Fruit fly (Drosophila melanogaster) whole organism, embryonic: ENCODE data around the gene CG31268.

ENCODE experiments used
- Adf1 ChIP-seq: fragments of 200-800 bp; sonication (Bioruptor generic); IDR thresholded peaks from 2 replicates; pipeline ENCODE4 v1.3.6; 2022; ENCODE audit warnings: missing biosample characterization, missing genetic modification characterization
- Atf6 ChIP-seq: fragments of 200-800 bp; sonication (Bioruptor generic); IDR thresholded peaks from 2 replicates; pipeline ENCODE4 v1.3.6; 2022; ENCODE audit warnings: missing biosample characterization, missing genetic modification characterization
- BEAF-32 ChIP-seq: fragments of 200-800 bp; sonication (Bioruptor generic); optimal IDR thresholded peaks from 3 replicates; lab custom pipeline; 2017; ENCODE audit warnings: missing biosample characterization, missing genetic modification characterization, mild to moderate bottlenecking, moderate library complexity, missing genetic modification reagents
- CG10274 ChIP-seq: fragments of 200-800 bp; sonication (Bioruptor generic); optimal IDR thresholded peaks from 3 replicates; lab custom pipeline; 2017; ENCODE audit warnings: missing biosample characterization, mild to moderate bottlenecking, missing genetic modification characterization
- CG11398 ChIP-seq: fragments of 200-800 bp; sonication (Bioruptor generic); optimal IDR thresholded peaks from 2 replicates; lab custom pipeline; 2016; ENCODE audit warnings: missing biosample characterization, missing genetic modification characterization
- CG11504 ChIP-seq: fragments of 200-800 bp; sonication (Bioruptor generic); optimal IDR thresholded peaks from 3 replicates; lab custom pipeline; 2019; ENCODE audit warnings: missing biosample characterization, mild to moderate bottlenecking, missing genetic modification characterization, moderate library complexity
- CG13123 ChIP-seq: fragments of 200-800 bp; sonication (Bioruptor generic); optimal IDR thresholded peaks from 2 replicates; lab custom pipeline; 2016; ENCODE audit warnings: missing biosample characterization, missing genetic modification characterization
- CG13296 ChIP-seq: fragments of 200-800 bp; sonication (Bioruptor generic); optimal IDR thresholded peaks from 3 replicates; lab custom pipeline; 2018; ENCODE audit warnings: missing biosample characterization, mild to moderate bottlenecking, missing genetic modification characterization
- CG13775 ChIP-seq: fragments of 200-800 bp; sonication (Bioruptor generic); optimal IDR thresholded peaks from 3 replicates; lab custom pipeline; 2017; ENCODE audit warnings: missing biosample characterization, mild to moderate bottlenecking, missing genetic modification characterization
- CG14050 ChIP-seq: fragments of 200-800 bp; sonication (Bioruptor generic); IDR thresholded peaks from 3 replicates; pipeline ENCODE4 v1.3.6; 2022; ENCODE audit warnings: missing biosample characterization, missing genetic modification characterization
- CG14667 ChIP-seq: fragments of 200-800 bp; sonication (Bioruptor generic); IDR thresholded peaks from 2 replicates; pipeline ENCODE4 v1.3.6; 2022; ENCODE audit warnings: missing biosample characterization, missing genetic modification characterization
- CG14710 ChIP-seq: fragments of 200-800 bp; sonication (Bioruptor generic); optimal IDR thresholded peaks from 3 replicates; lab custom pipeline; 2019; ENCODE audit warnings: missing biosample characterization, mild to moderate bottlenecking, missing genetic modification characterization, moderate library complexity
- CG17359 ChIP-seq: fragments of 200-800 bp; sonication (Bioruptor generic); optimal IDR thresholded peaks from 3 replicates; lab custom pipeline; 2018; ENCODE audit warnings: missing biosample characterization, mild to moderate bottlenecking, missing genetic modification characterization, moderate library complexity
- CG2116 ChIP-seq: fragments of 200-800 bp; sonication (Bioruptor generic); optimal IDR thresholded peaks from 3 replicates; lab custom pipeline; 2018; ENCODE audit warnings: missing biosample characterization, mild to moderate bottlenecking, missing genetic modification characterization
- CG2129 ChIP-seq: fragments of 200-800 bp; sonication (Bioruptor generic); IDR thresholded peaks from 2 replicates; pipeline ENCODE4 v1.3.6; 2022; ENCODE audit warnings: missing biosample characterization, missing genetic modification characterization; ENCODE audit not compliant: partially characterized antibody
- CG2199 ChIP-seq: fragments of 200-800 bp; sonication (Bioruptor generic); IDR thresholded peaks from 3 replicates; pipeline ENCODE4 v1.3.6; 2022; ENCODE audit warnings: missing biosample characterization, missing genetic modification characterization
- CG31224 ChIP-seq: fragments of 200-800 bp; sonication (Bioruptor generic); IDR thresholded peaks from 2 replicates; pipeline ENCODE4 v1.3.6; 2022; ENCODE audit warnings: missing biosample characterization, missing genetic modification characterization
- CG31441 ChIP-seq: fragments of 200-800 bp; sonication (Bioruptor generic); IDR thresholded peaks from 2 replicates; pipeline ENCODE4 v1.3.6; 2022; ENCODE audit warnings: missing biosample characterization, missing genetic modification characterization
- CG43689 ChIP-seq: fragments of 200-800 bp; sonication (Bioruptor generic); IDR thresholded peaks from 2 replicates; pipeline ENCODE4 v1.3.6; 2022; ENCODE audit warnings: missing biosample characterization, missing genetic modification characterization
- CG6175 ChIP-seq: fragments of 200-800 bp; sonication (Bioruptor generic); IDR thresholded peaks from 3 replicates; pipeline ENCODE4 v1.3.6; 2022; ENCODE audit warnings: missing biosample characterization, missing genetic modification characterization
- CG6254 ChIP-seq: fragments of 200-800 bp; sonication (Bioruptor generic); optimal IDR thresholded peaks from 3 replicates; lab custom pipeline; 2017; ENCODE audit warnings: mild to moderate bottlenecking, missing biosample characterization, missing genetic modification reagents, missing genetic modification characterization
- CG6854 ChIP-seq: fragments of 200-800 bp; sonication (Bioruptor generic); optimal IDR thresholded peaks from 3 replicates; lab custom pipeline; 2017; ENCODE audit warnings: missing biosample characterization, mild to moderate bottlenecking, missing genetic modification characterization
- CG7928 ChIP-seq: fragments of 200-800 bp; sonication (Bioruptor generic); optimal IDR thresholded peaks from 2 replicates; lab custom pipeline; 2017; ENCODE audit warnings: missing biosample characterization, mild to moderate bottlenecking, missing genetic modification characterization
- CG8388 ChIP-seq: fragments of 200-800 bp; sonication (Bioruptor generic); optimal IDR thresholded peaks from 2 replicates; lab custom pipeline; 2019; ENCODE audit warnings: missing biosample characterization, mild to moderate bottlenecking, missing genetic modification characterization, moderate library complexity
- CG9215 ChIP-seq: fragments of 200-800 bp; sonication (Bioruptor generic); IDR thresholded peaks from 2 replicates; pipeline ENCODE4 v1.3.6; 2022; ENCODE audit warnings: missing biosample characterization, missing genetic modification characterization
- CG9817 ChIP-seq: fragments of 200-800 bp; sonication (Bioruptor generic); optimal IDR thresholded peaks from 2 replicates; lab custom pipeline; 2018; ENCODE audit warnings: missing biosample characterization, mild to moderate bottlenecking, missing genetic modification characterization, moderate library complexity
- Drgx ChIP-seq: fragments of 200-800 bp; sonication (Bioruptor generic); IDR thresholded peaks from 2 replicates; pipeline ENCODE4 v1.3.6; 2022; ENCODE audit warnings: missing biosample characterization, missing genetic modification characterization
- E2f2 ChIP-seq: fragments of 200-800 bp; sonication (Bioruptor generic); IDR thresholded peaks from 2 replicates; pipeline ENCODE4 v1.3.6; 2022; ENCODE audit warnings: missing biosample characterization, missing genetic modification characterization
- Hmr ChIP-seq: fragments of 200-800 bp; sonication (Bioruptor generic); optimal IDR thresholded peaks from 3 replicates; lab custom pipeline; 2017; ENCODE audit warnings: mild to moderate bottlenecking, missing biosample characterization, missing genetic modification reagents, missing genetic modification characterization
- Hmx ChIP-seq: fragments of 200-800 bp; sonication (Bioruptor generic); optimal IDR thresholded peaks from 2 replicates; lab custom pipeline; 2016; ENCODE audit warnings: missing biosample characterization, missing genetic modification characterization
- Lim3 ChIP-seq: fragments of 200-800 bp; sonication (Bioruptor generic); IDR thresholded peaks from 2 replicates; pipeline ENCODE4 v1.3.6; 2022; ENCODE audit warnings: missing biosample characterization, missing genetic modification characterization
- Usf ChIP-seq: fragments of 200-800 bp; sonication (Bioruptor generic); optimal IDR thresholded peaks from 2 replicates; lab custom pipeline; 2017; ENCODE audit warnings: missing genotype, missing biosample characterization, missing genetic modification characterization
- ash1 ChIP-seq: fragments of 200-800 bp; sonication (Bioruptor generic); optimal IDR thresholded peaks from 2 replicates; lab custom pipeline; 2018; ENCODE audit warnings: missing biosample characterization, mild to moderate bottlenecking, missing genetic modification characterization
- bowl ChIP-seq: fragments of 200-800 bp; sonication (Bioruptor generic); IDR thresholded peaks from 2 replicates; pipeline ENCODE4 v1.3.6; 2022; ENCODE audit warnings: missing biosample characterization, missing genetic modification characterization
- cato ChIP-seq: fragments of 200-800 bp; sonication (Bioruptor generic); optimal IDR thresholded peaks from 2 replicates; lab custom pipeline; 2016; ENCODE audit warnings: missing biosample characterization, missing genetic modification characterization, borderline replicate concordance
- cwo ChIP-seq: fragments of 200-800 bp; sonication (Bioruptor generic); optimal IDR thresholded peaks from 3 replicates; lab custom pipeline; 2017; ENCODE audit warnings: missing biosample characterization, missing genetic modification characterization, mild to moderate bottlenecking, moderate library complexity, missing genetic modification reagents
- dmrt99B ChIP-seq: fragments of 200-800 bp; sonication (Bioruptor generic); optimal IDR thresholded peaks from 2 replicates; lab custom pipeline; 2018; ENCODE audit warnings: missing biosample characterization, mild to moderate bottlenecking, missing genetic modification characterization, moderate library complexity
- emc ChIP-seq: fragments of 200-800 bp; sonication (Bioruptor generic); optimal IDR thresholded peaks from 2 replicates; lab custom pipeline; 2016; ENCODE audit warnings: missing biosample characterization, missing genetic modification characterization
- gcm2 ChIP-seq: fragments of 200-800 bp; sonication (Bioruptor generic); optimal IDR thresholded peaks from 2 replicates; lab custom pipeline; 2016; ENCODE audit warnings: missing biosample characterization, missing genetic modification characterization
- ham ChIP-seq: fragments of 200-800 bp; sonication (Bioruptor generic); IDR thresholded peaks from 2 replicates; pipeline ENCODE4 v1.3.6; 2022; ENCODE audit warnings: missing biosample characterization, missing genetic modification characterization
- mam ChIP-seq: fragments of 200-800 bp; sonication (Bioruptor generic); optimal IDR thresholded peaks from 3 replicates; lab custom pipeline; 2016; ENCODE audit warnings: missing biosample characterization, missing genetic modification characterization
- p53 ChIP-seq: fragments of 200-800 bp; sonication (Bioruptor generic); optimal IDR thresholded peaks from 2 replicates; lab custom pipeline; 2016; ENCODE audit warnings: missing biosample characterization, missing genetic modification characterization
- pb ChIP-seq: fragments of 200-800 bp; sonication (Bioruptor generic); optimal IDR thresholded peaks from 3 replicates; lab custom pipeline; 2016; ENCODE audit warnings: missing biosample characterization, missing genetic modification characterization
- peb ChIP-seq: fragments of 200-800 bp; sonication (Bioruptor generic); IDR thresholded peaks from 2 replicates; pipeline ENCODE4 v1.3.6; 2022; ENCODE audit warnings: missing biosample characterization, missing genetic modification characterization
- seq ChIP-seq: fragments of 200-800 bp; sonication (Bioruptor generic); IDR thresholded peaks from 2 replicates; pipeline ENCODE4 v1.3.6; 2022; ENCODE audit warnings: missing biosample characterization, missing genetic modification characterization
- slbo ChIP-seq: fragments of 200-800 bp; sonication (Bioruptor generic); IDR thresholded peaks from 2 replicates; pipeline ENCODE4 v1.3.6; 2022; ENCODE audit warnings: missing biosample characterization, missing genetic modification characterization
- sob ChIP-seq: fragments of 200-800 bp; sonication (Bioruptor generic); IDR thresholded peaks from 2 replicates; pipeline ENCODE4 v1.3.6; 2022; ENCODE audit warnings: missing biosample characterization, missing genetic modification characterization
- ssp ChIP-seq: fragments of 200-800 bp; sonication (Bioruptor generic); IDR thresholded peaks from 2 replicates; pipeline ENCODE4 v1.3.6; 2022; ENCODE audit warnings: missing biosample characterization, missing genetic modification characterization
- trh ChIP-seq: fragments of 200-800 bp; sonication (Bioruptor generic); optimal IDR thresholded peaks from 2 replicates; lab custom pipeline; 2016; ENCODE audit warnings: missing biosample characterization, missing genetic modification characterization
- ttk ChIP-seq: fragments of 200-800 bp; sonication (Bioruptor generic); IDR thresholded peaks from 2 replicates; pipeline ENCODE4 v2.1.2; 2022; ENCODE audit warnings: missing biosample characterization, missing genetic modification characterization
- vvl ChIP-seq: fragments of 200-800 bp; sonication (Bioruptor generic); IDR thresholded peaks from 2 replicates; pipeline ENCODE4 v1.3.6; 2022; ENCODE audit warnings: missing biosample characterization, missing genetic modification characterization

Gene CG31268

dm6 chr3R:17053415-17054177 is 22.0 kb downstream of the CG31268 start, which contains the start of gene Dad (continued):
- no peak for TF ChIP-seq CG9817 (tag; lab: Kevin White, UChicago)
- 0 out of 2 replicates have a peak, but pooled peaks have one; percentile 28 for TF ChIP-seq slbo
- TF ChIP-seq CG2129, result no peak
- no peak for TF ChIP-seq peb
- no peak for TF ChIP-seq cato (GFP tag; lab: Kevin White, UChicago)
- TF ChIP-seq CG14710 (tag; lab: Kevin White, UChicago), result no peak
- no peak for TF ChIP-seq Atf6 (GFP tag; lab: Robert Waterston, UW)
- no peak for TF ChIP-seq emc
- no peak for TF ChIP-seq p53
- TF ChIP-seq Drgx (GFP tag; lab: Robert Waterston, UW), result no peak
- TF ChIP-seq CG11504, result no peak
- TF ChIP-seq Lim3 (GFP tag; lab: Robert Waterston, UW), result no peak
- TF ChIP-seq CG43689 (GFP tag; lab: Robert Waterston, UW), result no peak
- TF ChIP-seq bowl (GFP tag; lab: Robert Waterston, UW), result no peak
- TF ChIP-seq CG31441 (GFP tag; lab: Robert Waterston, UW), result no peak
- TF ChIP-seq BEAF-32 (GFP tag; lab: Kevin White, UChicago), result peak; percentile 1
- TF ChIP-seq CG11398 (GFP tag; lab: Kevin White, UChicago), result no peak
- TF ChIP-seq CG7928, result no peak
- no peak for TF ChIP-seq CG14667 (GFP tag; lab: Robert Waterston, UW)
- TF ChIP-seq CG8388 (GFP tag; lab: Kevin White, UChicago), result no peak
- no peak for TF ChIP-seq sob (GFP tag; lab: Robert Waterston, UW)
- TF ChIP-seq Hmx (GFP tag; lab: Kevin White, UChicago), result no peak
- TF ChIP-seq CG2116 (GFP tag; lab: Kevin White, UChicago), result no peak
- TF ChIP-seq CG6854 (GFP tag; lab: Kevin White, UChicago), result no peak
- TF ChIP-seq cwo, result no peak
- no peak for TF ChIP-seq trh (GFP tag; lab: Kevin White, UChicago)
- peak; percentile 82 for TF ChIP-seq ash1
- TF ChIP-seq pb (GFP tag; lab: Kevin White, UChicago), result no peak
- TF ChIP-seq CG9215, result peak; percentile 98
- TF ChIP-seq Usf, result no peak
- no peak for TF ChIP-seq ssp (GFP tag; lab: Robert Waterston, UW)
- peak; percentile 10 for TF ChIP-seq CG6254 (GFP tag; lab: Kevin White, UChicago)
- peak; percentile 91 for TF ChIP-seq E2f2 (GFP tag; lab: Robert Waterston, UW)
- TF ChIP-seq CG31224 (GFP tag; lab: Robert Waterston, UW), result no peak
- TF ChIP-seq dmrt99B (tag; lab: Kevin White, UChicago), result peak; percentile 19
- TF ChIP-seq ham (GFP tag; lab: Robert Waterston, UW), result no peak
- TF ChIP-seq seq (GFP tag; lab: Robert Waterston, UW), result no peak
- peak; percentile 48 for TF ChIP-seq Hmr (GFP tag; lab: Kevin White, UChicago)
- peak; percentile 22 for TF ChIP-seq CG13775 (GFP tag; lab: Kevin White, UChicago)
- TF ChIP-seq ttk, result no peak
- peak; percentile 11; the same call in 1 of the 3 replicates for TF ChIP-seq CG2199
- TF ChIP-seq gcm2, result no peak
- TF ChIP-seq CG13123 (GFP tag; lab: Kevin White, UChicago), result no peak
- TF ChIP-seq Adf1 (GFP tag; lab: Robert Waterston, UW), result peak; percentile 9; the same call in 1 of the 2 replicates
- TF ChIP-seq CG14050 (GFP tag; lab: Robert Waterston, UW), result no peak
- no peak for TF ChIP-seq mam (GFP tag; lab: Kevin White, UChicago)
- no peak for TF ChIP-seq CG6175 (GFP tag; lab: Robert Waterston, UW)
- no peak for TF ChIP-seq CG10274 (GFP tag; lab: Kevin White, UChicago)
- TF ChIP-seq CG13296, result peak; percentile 29
- peak; percentile 25; the same call in 1 of the 2 replicates for TF ChIP-seq vvl (GFP tag; lab: Robert Waterston, UW)
- TF ChIP-seq CG17359 (tag; lab: Kevin White, UChicago), result peak; percentile 20
